Fruit fly (Drosophila melanogaster) whole organism, wandering third instar larva: ENCODE measurements around the gene Shc.

Source experiments
- Abd-B ChIP-seq: fragments of >200 bp; optimal IDR thresholded peaks from 2 replicates; lab custom pipeline; 2017; ENCODE audit warnings: missing biosample characterization, missing genetic modification characterization
- CG32264 ChIP-seq: fragments of 200-800 bp; sonication (Bioruptor generic); optimal IDR thresholded peaks from 2 replicates; lab custom pipeline; 2016; ENCODE audit warnings: missing biosample characterization, missing genetic modification characterization
- CG9705 ChIP-seq: fragments of 200-800 bp; sonication (Bioruptor generic); optimal IDR thresholded peaks from 2 replicates; lab custom pipeline; 2018; ENCODE audit warnings: missing biosample characterization, mild to moderate bottlenecking, missing genetic modification characterization
- CrebA ChIP-seq: fragments of 200-800 bp; sonication (Bioruptor generic); optimal IDR thresholded peaks from 2 replicates; lab custom pipeline; 2016; ENCODE audit warnings: missing biosample characterization, mild to moderate bottlenecking, missing genetic modification characterization, borderline replicate concordance
- Dfd ChIP-seq: fragments of >200 bp; optimal IDR thresholded peaks from 2 replicates; lab custom pipeline; 2017; ENCODE audit warnings: missing biosample characterization, missing genetic modification characterization
- Dif ChIP-seq: fragments of 200-275, 200-300 bp; sonication (Bioruptor generic); optimal IDR thresholded peaks from 2 replicates; lab custom pipeline; 2018; ENCODE audit warnings: missing biosample characterization, missing genetic modification characterization; ENCODE audit not compliant: partially characterized antibody
- GATAd ChIP-seq: sonication (Bioruptor generic); optimal IDR thresholded peaks from 2 replicates; lab custom pipeline; 2016; ENCODE audit warnings: missing biosample characterization, missing genetic modification characterization
- HLH106 ChIP-seq: fragments of 200-800 bp; optimal IDR thresholded peaks from 3 replicates; lab custom pipeline; 2019; ENCODE audit warnings: missing biosample characterization, mild to moderate bottlenecking, missing genetic modification characterization, moderate library complexity
- Hnf4 ChIP-seq: fragments of 200-800 bp; sonication (Bioruptor generic); optimal IDR thresholded peaks from 2 replicates; lab custom pipeline; 2016; ENCODE audit warnings: missing biosample characterization, mild to moderate bottlenecking, missing genetic modification characterization
- Hr78 ChIP-seq: fragments of >200 bp; optimal IDR thresholded peaks from 2 replicates; lab custom pipeline; 2017; ENCODE audit warnings: missing biosample characterization, missing genetic modification characterization
- Hr83 ChIP-seq: fragments of 200-300 bp; sonication (Bioruptor generic); optimal IDR thresholded peaks from 2 replicates; lab custom pipeline; 2016; ENCODE audit warnings: missing biosample characterization, mild to moderate bottlenecking, missing genetic modification characterization, moderate library complexity; ENCODE audit not compliant: poor library complexity, severe bottlenecking
- Jra ChIP-seq: sonication (Bioruptor generic); optimal IDR thresholded peaks from 2 replicates; lab custom pipeline; 2016; ENCODE audit warnings: missing biosample characterization, missing genetic modification characterization
- Mio ChIP-seq: sonication (Bioruptor generic); optimal IDR thresholded peaks from 2 replicates; lab custom pipeline; 2016; ENCODE audit warnings: missing biosample characterization, missing genetic modification characterization
- Myc ChIP-seq: fragments of >200 bp; optimal IDR thresholded peaks from 2 replicates; lab custom pipeline; 2017
- N ChIP-seq: fragments of >200 bp; optimal IDR thresholded peaks from 2 replicates; lab custom pipeline; 2018; ENCODE audit warnings: missing biosample characterization, missing external identifiers, missing genetic modification characterization
- OdsH ChIP-seq: fragments of 200-800 bp; sonication (Bioruptor generic); optimal IDR thresholded peaks from 2 replicates; lab custom pipeline; 2016; ENCODE audit warnings: missing biosample characterization, mild to moderate bottlenecking, missing genetic modification characterization
- Rel ChIP-seq, 2 experiments: fragments of 200-800 bp; sonication (Bioruptor generic) in 1 of 2; optimal IDR thresholded peaks; 2 replicates in 1 of 2; 3 replicates in 1 of 2; lab custom pipeline; 2016 to 2019; ENCODE audit warnings: mild to moderate bottlenecking in 2 of 2, missing biosample characterization in 2 of 2, missing genetic modification characterization in 2 of 2, moderate library complexity in 1 of 2
- Sp1 ChIP-seq: fragments of 200-800 bp; sonication (Bioruptor generic); optimal IDR thresholded peaks from 3 replicates; lab custom pipeline; 2019; ENCODE audit warnings: missing biosample characterization, mild to moderate bottlenecking, missing genetic modification characterization, moderate library complexity
- Vsx2 ChIP-seq: fragments of 200-300, 225-300 bp; sonication (Bioruptor generic); optimal IDR thresholded peaks from 2 replicates; lab custom pipeline; 2018; ENCODE audit warnings: missing biosample characterization, missing genetic modification characterization; ENCODE audit not compliant: partially characterized antibody
- br ChIP-seq: fragments of 200-800 bp; sonication (Bioruptor generic); optimal IDR thresholded peaks from 2 replicates; lab custom pipeline; 2016; ENCODE audit warnings: missing biosample characterization, missing genetic modification characterization
- brk ChIP-seq: fragments of 200-800 bp; sonication (Bioruptor generic); optimal IDR thresholded peaks from 2 replicates; lab custom pipeline; 2016; ENCODE audit warnings: missing biosample characterization, mild to moderate bottlenecking, missing genetic modification characterization
- dl ChIP-seq, 2 experiments: fragments of 175-275, 200-275 bp in 1 of 2; fragments of 200-275 bp in 1 of 2; sonication (Bioruptor generic); optimal IDR thresholded peaks; lab custom pipeline; 2018; ENCODE audit warnings: mild to moderate bottlenecking in 2 of 2, missing biosample characterization in 2 of 2, missing genetic modification characterization in 2 of 2, moderate library complexity in 2 of 2; ENCODE audit not compliant: partially characterized antibody in 2 of 2, insufficient read depth in 1 of 2
- dmrt93B ChIP-seq: fragments of 200-800 bp; sonication (Bioruptor generic); optimal IDR thresholded peaks from 2 replicates; lab custom pipeline; 2018; ENCODE audit warnings: missing biosample characterization, mild to moderate bottlenecking, missing genetic modification characterization
- dsf ChIP-seq: sonication (Bioruptor generic); optimal IDR thresholded peaks from 2 replicates; lab custom pipeline; 2016; ENCODE audit warnings: missing biosample characterization, missing genetic modification characterization, borderline replicate concordance
- ey ChIP-seq: fragments of 200-800 bp; sonication (Bioruptor generic); optimal IDR thresholded peaks from 2 replicates; lab custom pipeline; 2016; ENCODE audit warnings: missing biosample characterization, missing genetic modification characterization
- foxo ChIP-seq, 2 experiments: fragments of 200-800 bp; sonication (Bioruptor generic); optimal IDR thresholded peaks; 2 replicates in 1 of 2; 3 replicates in 1 of 2; lab custom pipeline; 2016 to 2017; ENCODE audit warnings: missing biosample characterization in 2 of 2, missing genetic modification characterization in 2 of 2
- fru ChIP-seq: fragments of 200-800 bp; sonication (Bioruptor generic); optimal IDR thresholded peaks from 3 replicates; lab custom pipeline; 2016; ENCODE audit warnings: missing biosample characterization, mild to moderate bottlenecking, missing genetic modification characterization
- h ChIP-seq: fragments of 200-800 bp; sonication (Bioruptor generic); optimal IDR thresholded peaks from 3 replicates; lab custom pipeline; 2016; ENCODE audit warnings: missing biosample characterization, mild to moderate bottlenecking, missing genetic modification characterization
- jim ChIP-seq: fragments of 175-275, 200-325 bp; sonication (Bioruptor generic); optimal IDR thresholded peaks from 2 replicates; lab custom pipeline; 2016; ENCODE audit warnings: missing biosample characterization, mild to moderate bottlenecking, missing genetic modification characterization
- lola ChIP-seq: fragments of >200 bp; optimal IDR thresholded peaks from 2 replicates; lab custom pipeline; 2017; ENCODE audit warnings: missing biosample characterization, missing genetic modification characterization
- pan ChIP-seq: fragments of >200 bp; optimal IDR thresholded peaks from 2 replicates; lab custom pipeline; 2017
- psq ChIP-seq: fragments of 200-800 bp; sonication (Bioruptor generic); optimal IDR thresholded peaks from 3 replicates; lab custom pipeline; 2017; ENCODE audit warnings: missing biosample characterization, mild to moderate bottlenecking, missing genetic modification characterization, moderate library complexity
- rgr ChIP-seq: fragments of 200-800 bp; sonication (Bioruptor generic); optimal IDR thresholded peaks from 3 replicates; lab custom pipeline; 2016; ENCODE audit warnings: missing biosample characterization, mild to moderate bottlenecking, missing genetic modification characterization
- sage ChIP-seq: fragments of 200-800 bp; sonication (Bioruptor generic); optimal IDR thresholded peaks from 2 replicates; lab custom pipeline; 2016; ENCODE audit warnings: missing biosample characterization, mild to moderate bottlenecking, missing genetic modification characterization
- sv ChIP-seq: fragments of 200-800 bp; sonication (Bioruptor generic); optimal IDR thresholded peaks from 3 replicates; lab custom pipeline; 2016; ENCODE audit warnings: missing biosample characterization, missing genetic modification characterization
- tai ChIP-seq: sonication (Bioruptor generic); optimal IDR thresholded peaks from 2 replicates; lab custom pipeline; 2016; ENCODE audit warnings: missing biosample characterization, missing genetic modification characterization
- usp ChIP-seq: fragments of >200 bp; optimal IDR thresholded peaks from 2 replicates; lab custom pipeline; 2017; ENCODE audit warnings: missing biosample characterization, missing genetic modification characterization
- woc ChIP-seq: sonication (Bioruptor generic); optimal IDR thresholded peaks from 2 replicates; lab custom pipeline; 2016; ENCODE audit warnings: missing biosample characterization, mild to moderate bottlenecking, missing genetic modification characterization

The Shc gene

DNA sequence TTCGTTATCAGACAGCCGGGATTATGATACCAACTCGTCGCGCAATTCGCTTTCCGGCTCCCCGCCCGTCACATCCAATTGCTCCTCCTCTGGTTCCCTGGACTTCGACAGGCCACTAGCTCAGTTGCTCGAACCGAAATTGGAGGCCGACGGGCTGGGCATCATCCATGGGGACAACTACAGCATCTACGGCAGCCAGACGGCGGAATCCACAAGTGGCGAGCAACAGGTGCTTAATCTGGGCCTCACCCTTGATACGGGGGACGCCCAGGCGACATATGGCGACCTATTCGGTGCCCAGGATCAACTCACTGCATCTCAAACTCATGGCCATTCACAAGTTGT lies 3.8 kb downstream of the Shc start:
- TF ChIP-seq sv (GFP tag; lab: Kevin White, UChicago) = no peak
- no peak for TF ChIP-seq GATAd (GFP tag; lab: Kevin White, UChicago)
- TF ChIP-seq dl (GFP tag; optimal IDR thresholded peaks at IDR 0.05; lab: Kevin White, UChicago; ENCODE audit: insufficient read depth in 1 of 2, partially characterized antibody in 2 of 2) = no peak
- TF ChIP-seq N (GFP tag; lab: Kevin White, UChicago) = no peak
- no peak for TF ChIP-seq Dif

DNA sequence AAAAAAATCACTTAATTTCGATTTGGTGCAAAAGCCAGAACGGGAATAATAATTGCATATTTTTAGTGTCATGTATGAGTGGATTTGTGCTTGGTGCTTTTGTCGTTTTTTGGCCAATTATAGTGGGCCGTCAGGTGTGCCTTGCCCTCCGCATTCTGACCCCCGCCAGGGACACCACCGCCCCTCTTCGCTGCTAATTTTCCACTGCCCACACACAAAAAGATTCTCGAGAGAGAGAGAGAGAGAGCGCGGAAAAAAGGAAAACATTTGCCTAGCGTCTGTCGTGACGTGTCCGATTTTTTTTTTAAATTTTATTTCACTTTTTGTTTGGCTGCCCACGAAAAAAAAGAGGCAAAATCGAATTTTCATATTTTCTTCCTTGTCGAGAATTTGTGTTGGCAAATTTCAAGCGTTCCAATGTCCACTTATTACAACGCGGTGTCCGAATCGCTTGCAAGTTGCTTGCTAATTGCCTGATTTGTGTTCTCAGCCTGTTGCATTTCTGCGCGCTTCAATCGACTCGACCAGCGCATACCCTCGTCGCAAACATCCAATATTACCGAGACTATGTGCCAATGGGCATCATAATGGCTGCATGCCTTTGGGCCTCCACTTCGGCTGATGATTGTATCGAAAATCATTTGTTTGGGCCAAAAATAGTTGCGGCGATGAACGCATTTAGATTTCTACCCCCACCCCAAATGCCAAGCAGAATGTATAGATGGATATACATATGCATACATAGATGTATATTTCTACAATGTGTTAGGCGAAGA lies 5.2 kb downstream of the Shc start:
- TF ChIP-seq Dif = peak; percentile 7
- TF ChIP-seq Abd-B (GFP tag; lab: Kevin White, UChicago) = no peak

DNA sequence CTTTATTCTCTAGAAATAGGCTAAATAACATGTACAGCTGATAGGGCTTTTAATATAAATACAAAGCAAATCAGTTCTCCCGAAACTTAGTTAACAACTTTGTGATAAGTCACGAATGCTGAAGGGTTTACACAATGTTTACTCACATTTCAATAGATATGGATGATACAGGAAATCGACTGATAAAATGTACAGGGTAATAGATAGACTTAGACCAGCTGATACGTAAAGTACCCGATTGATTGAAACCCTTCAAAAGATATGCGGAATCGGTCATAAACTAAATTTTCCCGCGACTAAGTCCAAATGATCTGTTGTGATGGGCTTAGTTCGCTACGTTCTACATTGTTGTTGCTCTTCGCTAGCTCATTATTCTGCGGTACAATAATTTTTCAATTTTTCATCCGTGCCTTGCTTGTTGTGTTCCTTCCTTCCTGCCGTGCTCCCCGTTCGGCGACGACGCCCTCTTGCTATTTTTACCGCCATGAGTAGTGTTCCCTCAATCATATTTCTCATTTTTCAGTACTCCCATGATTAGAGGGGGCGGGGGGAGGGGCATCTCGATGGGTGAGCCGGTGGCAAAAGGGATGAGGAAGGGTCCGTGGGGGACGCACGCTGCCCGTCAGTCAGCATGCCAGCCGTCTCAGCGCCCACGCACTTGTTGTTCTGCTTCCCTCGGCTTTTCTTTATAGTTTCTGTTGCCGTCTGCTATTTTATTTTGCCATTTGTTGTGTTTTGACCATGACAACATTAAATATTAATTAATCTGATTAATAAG lies 6.2 kb downstream of the Shc start:
- TF ChIP-seq Hr78 = no peak
- TF ChIP-seq brk (GFP tag; lab: Kevin White, UChicago) = no peak
- TF ChIP-seq Sp1 (GFP tag; lab: Kevin White, UChicago) = no peak
- TF ChIP-seq psq (GFP tag; lab: Kevin White, UChicago) = no peak
- no peak for TF ChIP-seq sage
- TF ChIP-seq pan (lab: Kevin White, UChicago) = no peak
- no peak for TF ChIP-seq Dif
- no peak for TF ChIP-seq Rel (GFP tag; optimal IDR thresholded peaks at IDR 0.05; lab: Kevin White, UChicago)
- no peak for TF ChIP-seq Rel (tag; optimal IDR thresholded peaks at IDR 0.05; lab: Kevin White, UChicago)

DNA sequence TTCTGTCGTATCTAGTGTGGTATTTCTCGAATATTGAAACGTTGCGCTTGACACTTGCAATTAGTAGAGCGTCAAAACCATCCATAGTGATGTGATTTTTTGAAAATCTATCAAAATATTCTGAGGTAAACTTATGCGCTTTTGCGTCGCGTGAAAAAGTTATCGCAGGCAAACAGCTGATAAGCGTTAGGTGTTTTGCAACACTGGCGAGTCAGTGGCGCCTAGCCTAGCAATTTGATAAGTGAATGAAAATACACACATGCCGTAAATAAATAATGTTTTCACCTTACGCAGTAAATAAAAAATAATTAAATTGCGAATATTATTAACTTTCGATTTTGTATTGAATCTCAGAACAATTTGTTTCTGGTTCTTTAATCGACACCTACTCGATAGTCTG lies 8.5 kb downstream of the Shc start, which contains the start of gene CG42526:
Gene CG42526 (minus strand): TSS at position 85 of the 400 bp plus-strand sequence.
- TF ChIP-seq Dif (no peak), Jra (GFP tag; lab: Kevin White, UChicago) (peak; percentile 59), CrebA (no peak), jim (GFP tag; lab: Kevin White, UChicago) (no peak), rgr (GFP tag; lab: Kevin White, UChicago) (peak; percentile 70), Hr78 (no peak), dmrt93B (GFP tag; lab: Kevin White, UChicago) (no peak), Hnf4 (GFP tag; lab: Kevin White, UChicago) (peak; percentile 74), foxo (GFP tag; optimal IDR thresholded peaks at IDR 0.05; lab: Kevin White, UChicago) (peak; percentile 38 to 82), Dfd (GFP tag; lab: Kevin White, UChicago) (no peak), dsf (no peak), tai (GFP tag; lab: Kevin White, UChicago) (no peak), psq (GFP tag; lab: Kevin White, UChicago) (peak; percentile 37), dl (GFP tag; optimal IDR thresholded peaks at IDR 0.05; lab: Kevin White, UChicago; ENCODE audit: insufficient read depth in 1 of 2, partially characterized antibody in 2 of 2) (no peak), Myc (lab: Kevin White, UChicago) (no peak), HLH106 (tag; lab: Kevin White, UChicago) (peak; percentile 23), usp (GFP tag; lab: Kevin White, UChicago) (no peak), brk (GFP tag; lab: Kevin White, UChicago) (no peak), OdsH (GFP tag; lab: Kevin White, UChicago) (peak; percentile 65), CG9705 (GFP tag; lab: Kevin White, UChicago) (no peak), Abd-B (GFP tag; lab: Kevin White, UChicago) (no peak), CG32264 (peak; percentile 26), Sp1 (GFP tag; lab: Kevin White, UChicago) (peak; percentile 13), pan (lab: Kevin White, UChicago) (no peak), sage (peak; percentile 31), ey (GFP tag; lab: Kevin White, UChicago) (peak; percentile 65), woc (GFP tag; lab: Kevin White, UChicago) (no peak), lola (GFP tag; lab: Kevin White, UChicago) (no peak), Vsx2 (GFP tag; lab: Kevin White, UChicago) (no peak), br (GFP tag; lab: Kevin White, UChicago) (peak; percentile 55), Mio (no peak), fru (GFP tag; lab: Kevin White, UChicago) (peak; percentile 50), GATAd (GFP tag; lab: Kevin White, UChicago) (no peak), sv (GFP tag; lab: Kevin White, UChicago) (peak; percentile 53), h (GFP tag; lab: Kevin White, UChicago) (peak; percentile 56), N (GFP tag; lab: Kevin White, UChicago) (no peak), Rel (GFP tag; optimal IDR thresholded peaks at IDR 0.05; lab: Kevin White, UChicago) (no peak), Rel (tag; optimal IDR thresholded peaks at IDR 0.05; lab: Kevin White, UChicago) (peak; percentile 26), Hr83 (GFP tag; lab: Kevin White, UChicago) (peak; percentile 73)
- TF ChIP-seq, all 38 proteins: peak for 17
